Fruit fly (Drosophila melanogaster): ENCODE results near the gene CG13280.

CG13280 gene

DNA sequence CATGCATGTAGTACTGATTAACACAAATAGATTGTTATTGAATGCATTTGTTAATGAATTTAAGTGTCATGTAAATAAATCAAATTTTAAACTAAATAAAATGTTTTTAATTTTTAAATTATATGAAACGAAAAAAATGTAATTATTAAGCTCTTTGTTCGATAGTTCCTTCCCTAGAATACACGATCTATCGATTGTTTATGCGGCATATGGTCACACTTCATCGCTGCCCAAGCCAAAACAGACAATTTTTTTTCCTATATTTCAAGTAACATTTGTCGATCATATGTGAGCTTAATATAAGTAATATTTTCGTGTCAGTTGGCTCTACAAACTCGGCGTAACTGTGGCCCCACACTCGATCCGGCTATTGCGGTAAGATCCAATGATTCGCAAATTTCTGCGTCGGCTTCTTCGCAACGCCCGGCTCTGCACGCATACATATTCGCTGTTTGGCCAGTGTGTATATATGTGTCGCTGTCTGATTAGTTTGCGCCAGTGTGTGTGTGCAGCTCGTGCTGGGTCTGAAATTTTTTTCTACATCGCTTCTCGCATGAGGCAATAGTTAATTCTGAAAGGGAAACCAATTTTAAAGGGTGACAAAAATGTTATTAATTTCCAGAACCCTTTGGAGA lies 6.1 kb upstream of the CG13280 start, which contains the start of gene AspRS-m (continued):
- TF ChIP-seq Lhr (GFP tag; optimal IDR thresholded peaks at IDR 0.05) (peak; percentile 23), nom (GFP tag; optimal IDR thresholded peaks at IDR 0.05) (no peak), Ets97D (GFP tag; optimal IDR thresholded peaks at IDR 0.05) (no peak), Lpt (GFP tag; optimal IDR thresholded peaks at IDR 0.05) (no peak), CG10543 (GFP tag; optimal IDR thresholded peaks at IDR 0.05) (no peak), CG10654 (GFP tag; optimal IDR thresholded peaks at IDR 0.05) (no peak), luna (GFP tag; optimal IDR thresholded peaks at IDR 0.05) (no peak), CG3838 (GFP tag; optimal IDR thresholded peaks at IDR 0.05) (no peak), jigr1 (GFP tag; IDR thresholded peaks at IDR 0.05) (no peak; the same call in 2 of the 3 replicates), unc-4 (GFP tag; IDR thresholded peaks at IDR 0.05; ENCODE audit: partially characterized antibody) (peak; percentile 80), toy (GFP tag; IDR thresholded peaks at IDR 0.05) (no peak), CG14710 (tag; optimal IDR thresholded peaks at IDR 0.05) (peak; percentile 64), btn (GFP tag; optimal IDR thresholded peaks at IDR 0.05) (no peak), CG5180 (GFP tag; optimal IDR thresholded peaks at IDR 0.05) (no peak), CG6254 (GFP tag; optimal IDR thresholded peaks at IDR 0.05) (no peak), CG15269 (tag; optimal IDR thresholded peaks at IDR 0.05) (no peak), CG2129 (GFP tag; IDR thresholded peaks at IDR 0.05; ENCODE audit: partially characterized antibody) (peak; percentile 77), h (optimal IDR thresholded peaks at IDR 0.05) (no peak), ftz-f1 (GFP tag; optimal IDR thresholded peaks at IDR 0.05) (no peak), pfk (GFP tag; optimal IDR thresholded peaks at IDR 0.05) (no peak), NC2β (GFP tag; optimal IDR thresholded peaks at IDR 0.05) (no peak), croc (GFP tag; conservative IDR thresholded peaks at IDR 0.05) (no peak), CG9727 (GFP tag; optimal IDR thresholded peaks at IDR 0.05) (peak; percentile 13), CG9817 (tag; optimal IDR thresholded peaks at IDR 0.05) (peak; percentile 28), repo (GFP tag; optimal IDR thresholded peaks at IDR 0.05) (no peak), CG3995 (GFP tag; optimal IDR thresholded peaks at IDR 0.05) (peak; percentile 7), CG1792 (GFP tag; optimal IDR thresholded peaks at IDR 0.05) (no peak), Adf1 (GFP tag; IDR thresholded peaks at IDR 0.05) (peak; percentile 40), Drgx (GFP tag; IDR thresholded peaks at IDR 0.05) (no peak), Hr51 (GFP tag; optimal IDR thresholded peaks at IDR 0.05) (no peak), Oaz (GFP tag; IDR thresholded peaks at IDR 0.05) (no peak), Xbp1 (GFP tag; optimal IDR thresholded peaks at IDR 0.05) (no peak), ato (GFP tag; IDR thresholded peaks at IDR 0.05; ENCODE audit: partially characterized antibody) (peak; percentile 73), CG3163 (GFP tag; optimal IDR thresholded peaks at IDR 0.05) (no peak), CG15601 (tag; optimal IDR thresholded peaks at IDR 0.05) (no peak), scrt (GFP tag; optimal IDR thresholded peaks at IDR 0.05) (no peak), Hsf (GFP tag; optimal IDR thresholded peaks at IDR 0.05) (peak; percentile 24), Dfd (GFP tag; optimal IDR thresholded peaks at IDR 0.05) (no peak), CG42726 (GFP tag; IDR thresholded peaks at IDR 0.05; ENCODE audit: partially characterized antibody) (peak; percentile 83; the same call in 1 of the 2 replicates), CG17802 (tag; optimal IDR thresholded peaks at IDR 0.05) (no peak), CG18476 (GFP tag; optimal IDR thresholded peaks at IDR 0.05) (no peak), CG33213 (GFP tag; optimal IDR thresholded peaks at IDR 0.05) (peak; percentile 5), kah (GFP tag; optimal IDR thresholded peaks at IDR 0.05) (no peak), aop (GFP tag; IDR thresholded peaks at IDR 0.05) (no peak), Hr39 (optimal IDR thresholded peaks at IDR 0.05) (no peak), row (GFP tag; IDR thresholded peaks at IDR 0.05) (peak; percentile 85), CG16815 (GFP tag; optimal IDR thresholded peaks at IDR 0.05) (no peak), CrebB (tag; optimal IDR thresholded peaks at IDR 0.05) (no peak), lov (optimal IDR thresholded peaks at IDR 0.05) (no peak), lov (GFP tag; IDR thresholded peaks at IDR 0.05) (no peak), NK7.1 (GFP tag; optimal IDR thresholded peaks at IDR 0.05) (no peak), fru (optimal IDR thresholded peaks at IDR 0.05) (no peak)

Measured in whole organism, embryonic.